Worm (Caenorhabditis elegans): ENCODE data around the gene ced-6.
A peak's percentile ranks its signal among the peaks of the same experiment; 100 is the strongest.

DNA sequence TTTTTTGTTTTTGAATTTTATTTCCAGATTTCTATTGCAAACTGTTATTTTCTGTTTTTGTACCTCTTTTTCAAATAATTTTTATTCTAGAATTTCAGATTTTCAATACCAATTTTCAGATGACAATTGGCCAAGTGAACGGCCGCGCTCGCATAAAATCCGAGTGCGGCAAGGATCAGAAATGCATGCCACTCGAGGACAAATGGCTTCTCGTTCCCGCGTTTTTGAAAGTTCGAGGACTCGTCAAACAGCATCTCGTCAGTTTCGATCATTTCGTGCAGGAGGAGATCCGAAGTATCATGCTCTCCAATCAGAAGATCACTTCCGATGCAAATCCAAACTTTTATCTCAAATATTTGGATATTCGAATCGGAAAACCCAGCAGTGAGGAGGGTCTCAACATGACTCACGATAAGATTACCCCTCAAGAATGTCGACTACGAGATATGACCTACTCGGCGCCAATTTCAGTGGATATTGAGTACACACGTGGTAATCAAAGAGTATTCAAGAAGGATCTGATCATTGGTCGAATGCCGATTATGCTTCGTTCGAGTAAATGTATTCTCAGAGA lies 38.2 kb upstream of the ced-6 start, which contains the start of gene rpc-2:
- TF ChIP-seq lin-15B (tag; optimal IDR thresholded peaks at IDR 0.05) (no peak), ztf-11 (tag; optimal IDR thresholded peaks at IDR 0.05) (no peak), unc-62 (GFP tag; optimal IDR thresholded peaks at IDR 0.05) (no peak), lsy-12 (tag; optimal IDR thresholded peaks at IDR 0.05) (no peak), fkh-10 (GFP tag; optimal IDR thresholded peaks at IDR 0.05) (no peak), nhr-76 (tag; optimal IDR thresholded peaks at IDR 0.05) (no peak), elt-3 (tag; optimal IDR thresholded peaks at IDR 0.05) (no peak), nhr-237 (tag; optimal IDR thresholded peaks at IDR 0.05) (no peak), tbx-2 (tag; optimal IDR thresholded peaks at IDR 0.05) (no peak), ceh-82 (tag; optimal IDR thresholded peaks at IDR 0.05) (no peak), fos-1 (tag; optimal IDR thresholded peaks at IDR 0.05) (no peak), ama-1 (optimal IDR thresholded peaks at IDR 0.05) (peak; percentile 64)
